Fruit fly (Drosophila melanogaster) whole organism, embryonic: ENCODE measurements around the gene pigs.

Source experiments
- CG11398 ChIP-seq: fragments of 200-800 bp; sonication (Bioruptor generic); optimal IDR thresholded peaks from 2 replicates; lab custom pipeline; 2016; ENCODE audit warnings: missing biosample characterization, missing genetic modification characterization
- CG11504 ChIP-seq: fragments of 200-800 bp; sonication (Bioruptor generic); optimal IDR thresholded peaks from 3 replicates; lab custom pipeline; 2019; ENCODE audit warnings: missing biosample characterization, mild to moderate bottlenecking, missing genetic modification characterization, moderate library complexity
- CG13123 ChIP-seq: fragments of 200-800 bp; sonication (Bioruptor generic); optimal IDR thresholded peaks from 2 replicates; lab custom pipeline; 2016; ENCODE audit warnings: missing biosample characterization, missing genetic modification characterization
- CG14014 ChIP-seq: fragments of 200-800 bp; sonication (Bioruptor generic); IDR thresholded peaks from 2 replicates; pipeline ENCODE4 v1.3.6; 2022; ENCODE audit warnings: missing biosample characterization, missing genetic modification characterization
- CG16815 ChIP-seq: fragments of 200-800 bp; sonication (Bioruptor generic); optimal IDR thresholded peaks from 3 replicates; lab custom pipeline; 2017; ENCODE audit warnings: missing biosample characterization, mild to moderate bottlenecking, missing genetic modification characterization
- CG17328 ChIP-seq: fragments of 200-800 bp; sonication (Bioruptor generic); IDR thresholded peaks from 2 replicates; pipeline ENCODE4 v1.3.6; 2022; ENCODE audit warnings: missing biosample characterization, missing genetic modification characterization
- CG17361 ChIP-seq: fragments of 200-800 bp; sonication (Bioruptor generic); IDR thresholded peaks from 3 replicates; pipeline ENCODE4 v1.3.6; 2022; ENCODE audit warnings: missing biosample characterization, missing genetic modification characterization
- CG17612 ChIP-seq: fragments of 200-800 bp; sonication (Bioruptor generic); IDR thresholded peaks from 2 replicates; pipeline ENCODE4 v1.3.6; 2022; ENCODE audit warnings: missing biosample characterization, missing genetic modification characterization
- CG17802 ChIP-seq: fragments of 200-800 bp; sonication (Bioruptor generic); optimal IDR thresholded peaks from 2 replicates; lab custom pipeline; 2018; ENCODE audit warnings: missing biosample characterization, mild to moderate bottlenecking, missing genetic modification characterization, moderate library complexity
- CG18011 ChIP-seq: fragments of 200-800 bp; sonication (Bioruptor generic); optimal IDR thresholded peaks from 2 replicates; lab custom pipeline; 2017; ENCODE audit warnings: missing biosample characterization, missing genetic modification characterization, mild to moderate bottlenecking, moderate library complexity, missing genotype
- CG18764 ChIP-seq: fragments of 200-800 bp; sonication (Bioruptor generic); optimal IDR thresholded peaks from 3 replicates; lab custom pipeline; 2016; ENCODE audit warnings: missing biosample characterization, missing genetic modification characterization
- CG2199 ChIP-seq: fragments of 200-800 bp; sonication (Bioruptor generic); IDR thresholded peaks from 3 replicates; pipeline ENCODE4 v1.3.6; 2022; ENCODE audit warnings: missing biosample characterization, missing genetic modification characterization
- CG2875 ChIP-seq: fragments of 200-800 bp; sonication (Bioruptor generic); optimal IDR thresholded peaks from 2 replicates; lab custom pipeline; 2017; ENCODE audit warnings: missing biosample characterization, mild to moderate bottlenecking, missing genetic modification characterization, missing genetic modification reagents
- CG3065 ChIP-seq: fragments of 200-800 bp; sonication (Bioruptor generic); optimal IDR thresholded peaks from 2 replicates; lab custom pipeline; 2016; ENCODE audit warnings: missing biosample characterization, missing genetic modification characterization
- CG31224 ChIP-seq: fragments of 200-800 bp; sonication (Bioruptor generic); IDR thresholded peaks from 2 replicates; pipeline ENCODE4 v1.3.6; 2022; ENCODE audit warnings: missing biosample characterization, missing genetic modification characterization
- CG3281 ChIP-seq: fragments of 200-800 bp; sonication (Bioruptor generic); optimal IDR thresholded peaks from 3 replicates; lab custom pipeline; 2017; ENCODE audit warnings: missing biosample characterization, mild to moderate bottlenecking, missing genetic modification characterization
- CG33557 ChIP-seq: fragments of 200-800 bp; sonication (Bioruptor generic); optimal IDR thresholded peaks from 2 replicates; lab custom pipeline; 2019; ENCODE audit warnings: missing biosample characterization, mild to moderate bottlenecking, missing genetic modification characterization, moderate library complexity
- CG7271 ChIP-seq: fragments of 200-800 bp; sonication (Bioruptor generic); optimal IDR thresholded peaks from 2 replicates; lab custom pipeline; 2018; ENCODE audit warnings: missing biosample characterization, mild to moderate bottlenecking, missing genetic modification characterization, moderate library complexity
- CG9817 ChIP-seq: fragments of 200-800 bp; sonication (Bioruptor generic); optimal IDR thresholded peaks from 2 replicates; lab custom pipeline; 2018; ENCODE audit warnings: missing biosample characterization, mild to moderate bottlenecking, missing genetic modification characterization, moderate library complexity
- CG9932 ChIP-seq: fragments of 200-800 bp; sonication (Bioruptor generic); IDR thresholded peaks from 2 replicates; pipeline ENCODE4 v1.3.6; 2022; ENCODE audit warnings: missing biosample characterization, missing genetic modification characterization
- Dad ChIP-seq: fragments of 200-800 bp; sonication (Bioruptor generic); optimal IDR thresholded peaks from 3 replicates; lab custom pipeline; 2016; ENCODE audit warnings: missing biosample characterization, missing genetic modification characterization
- Dbx ChIP-seq: fragments of 200-800 bp; sonication (Bioruptor generic); IDR thresholded peaks from 3 replicates; pipeline ENCODE4 v1.3.6; 2022; ENCODE audit warnings: missing biosample characterization, missing genetic modification characterization
- Deaf1 ChIP-seq: fragments of 200-800 bp; optimal IDR thresholded peaks from 3 replicates; lab custom pipeline; 2019; ENCODE audit warnings: missing biosample characterization, mild to moderate bottlenecking, missing genetic modification characterization, moderate library complexity
- Ets97D ChIP-seq: fragments of 200-800 bp; sonication (Bioruptor generic); optimal IDR thresholded peaks from 3 replicates; lab custom pipeline; 2016; ENCODE audit warnings: missing biosample characterization, missing genetic modification characterization
- H15 ChIP-seq: fragments of 200-800 bp; sonication (Bioruptor generic); IDR thresholded peaks from 3 replicates; pipeline ENCODE4 v1.3.6; 2022; ENCODE audit warnings: missing biosample characterization, missing genetic modification characterization
- HLH4C ChIP-seq: fragments of 200-800 bp; sonication (Bioruptor generic); IDR thresholded peaks from 3 replicates; pipeline ENCODE4 v1.3.6; 2022; ENCODE audit warnings: missing biosample characterization, missing genetic modification characterization; ENCODE audit not compliant: partially characterized antibody
- HLHmδ ChIP-seq: fragments of 200-800 bp; sonication (Bioruptor generic); optimal IDR thresholded peaks from 2 replicates; lab custom pipeline; 2018; ENCODE audit warnings: missing biosample characterization, mild to moderate bottlenecking, missing genetic modification characterization, moderate library complexity
- Oaz ChIP-seq: fragments of 200-800 bp; sonication (Bioruptor generic); IDR thresholded peaks from 2 replicates; pipeline ENCODE4 v1.3.6; 2022; ENCODE audit warnings: missing biosample characterization, missing genetic modification characterization
- Ravus ChIP-seq: fragments of 200-800 bp; sonication (Bioruptor generic); IDR thresholded peaks from 2 replicates; pipeline ENCODE4 v1.3.6; 2022; ENCODE audit warnings: missing biosample characterization, missing genetic modification characterization
- Vsx1 ChIP-seq: fragments of 200-800 bp; sonication (Bioruptor generic); optimal IDR thresholded peaks from 2 replicates; lab custom pipeline; 2017; ENCODE audit warnings: missing biosample characterization, mild to moderate bottlenecking, missing genetic modification characterization, missing genetic modification reagents
- ase ChIP-seq: fragments of 200-800 bp; sonication (Bioruptor generic); IDR thresholded peaks from 3 replicates; pipeline ENCODE4 v1.3.6; 2022; ENCODE audit warnings: missing biosample characterization, missing genetic modification characterization
- cato ChIP-seq: fragments of 200-800 bp; sonication (Bioruptor generic); optimal IDR thresholded peaks from 2 replicates; lab custom pipeline; 2016; ENCODE audit warnings: missing biosample characterization, missing genetic modification characterization, borderline replicate concordance
- caup ChIP-seq: fragments of 200-800 bp; sonication (Bioruptor generic); optimal IDR thresholded peaks from 3 replicates; lab custom pipeline; 2017; ENCODE audit warnings: missing biosample characterization, mild to moderate bottlenecking, missing genetic modification characterization, moderate library complexity; ENCODE audit not compliant: severe bottlenecking
- chm ChIP-seq: fragments of 200-800 bp; sonication (Bioruptor generic); IDR thresholded peaks from 2 replicates; pipeline ENCODE4 v1.3.6; 2022; ENCODE audit warnings: missing biosample characterization, missing genetic modification characterization
- chn ChIP-seq: fragments of 200-800 bp; sonication (Bioruptor generic); optimal IDR thresholded peaks from 2 replicates; lab custom pipeline; 2016; ENCODE audit warnings: missing biosample characterization, missing genetic modification characterization
- crc ChIP-seq: fragments of 200-800 bp; sonication (Bioruptor generic); optimal IDR thresholded peaks from 2 replicates; lab custom pipeline; 2016; ENCODE audit warnings: missing biosample characterization, missing genetic modification characterization
- croc ChIP-seq: fragments of 200-800 bp; sonication (Bioruptor generic); conservative IDR thresholded peaks from 3 replicates; pipeline ENCODE4 v1.3.6; 2022; ENCODE audit warnings: missing biosample characterization, missing genetic modification characterization
- da ChIP-seq: fragments of 200-800 bp; sonication (Bioruptor generic); optimal IDR thresholded peaks from 2 replicates; lab custom pipeline; 2016; ENCODE audit warnings: missing biosample characterization, missing genetic modification characterization
- disco-r ChIP-seq: fragments of 200-800 bp; sonication (Bioruptor generic); optimal IDR thresholded peaks from 2 replicates; lab custom pipeline; 2016; ENCODE audit warnings: missing biosample characterization, missing genetic modification characterization
- dpn ChIP-seq, 2 experiments: fragments of 200-800 bp; sonication (Bioruptor generic); optimal IDR thresholded peaks; 3 replicates each; lab custom pipeline; 2016; ENCODE audit warnings: missing biosample characterization in 2 of 2, missing genetic modification characterization in 2 of 2
- eyg ChIP-seq: fragments of 200-800 bp; sonication (Bioruptor generic); optimal IDR thresholded peaks from 3 replicates; lab custom pipeline; 2016; ENCODE audit warnings: missing biosample characterization, missing genetic modification characterization
- fru ChIP-seq: fragments of >200 bp; optimal IDR thresholded peaks from 2 replicates; lab custom pipeline; 2017
- gsb ChIP-seq: fragments of 200-800 bp; sonication (Bioruptor generic); IDR thresholded peaks from 2 replicates; pipeline ENCODE4 v1.3.6; 2022; ENCODE audit warnings: missing biosample characterization, missing genetic modification characterization
- gsb-n ChIP-seq: fragments of 200-800 bp; sonication (Bioruptor generic); optimal IDR thresholded peaks from 3 replicates; lab custom pipeline; 2018; ENCODE audit warnings: missing biosample characterization, mild to moderate bottlenecking, missing genetic modification characterization
- gt ChIP-seq: fragments of 200-800 bp; sonication (Bioruptor generic); IDR thresholded peaks from 2 replicates; pipeline ENCODE4 v1.3.6; 2022; ENCODE audit warnings: missing biosample characterization, missing genetic modification characterization
- mirr ChIP-seq: fragments of 200-800 bp; sonication (Bioruptor generic); optimal IDR thresholded peaks from 3 replicates; lab custom pipeline; 2018; ENCODE audit warnings: missing biosample characterization, mild to moderate bottlenecking, missing genetic modification characterization
- ranshi ChIP-seq: fragments of 200-800 bp; sonication (Bioruptor generic); IDR thresholded peaks from 2 replicates; pipeline ENCODE4 v1.3.6; 2022; ENCODE audit warnings: missing biosample characterization, missing genetic modification characterization
- schlank ChIP-seq: fragments of 200-800 bp; sonication (Bioruptor generic); optimal IDR thresholded peaks from 2 replicates; lab custom pipeline; 2018; ENCODE audit warnings: missing biosample characterization, mild to moderate bottlenecking, missing genetic modification characterization
- sens-2 ChIP-seq: fragments of 200-800 bp; sonication (Bioruptor generic); IDR thresholded peaks from 2 replicates; pipeline ENCODE4 v1.3.6; 2022; ENCODE audit warnings: missing biosample characterization, missing genetic modification characterization
- seq ChIP-seq: fragments of 200-800 bp; sonication (Bioruptor generic); IDR thresholded peaks from 2 replicates; pipeline ENCODE4 v1.3.6; 2022; ENCODE audit warnings: missing biosample characterization, missing genetic modification characterization
- tap ChIP-seq: fragments of 200-800 bp; optimal IDR thresholded peaks from 3 replicates; lab custom pipeline; 2019; ENCODE audit warnings: missing biosample characterization, mild to moderate bottlenecking, missing genetic modification characterization, moderate library complexity

Gene pigs

DNA sequence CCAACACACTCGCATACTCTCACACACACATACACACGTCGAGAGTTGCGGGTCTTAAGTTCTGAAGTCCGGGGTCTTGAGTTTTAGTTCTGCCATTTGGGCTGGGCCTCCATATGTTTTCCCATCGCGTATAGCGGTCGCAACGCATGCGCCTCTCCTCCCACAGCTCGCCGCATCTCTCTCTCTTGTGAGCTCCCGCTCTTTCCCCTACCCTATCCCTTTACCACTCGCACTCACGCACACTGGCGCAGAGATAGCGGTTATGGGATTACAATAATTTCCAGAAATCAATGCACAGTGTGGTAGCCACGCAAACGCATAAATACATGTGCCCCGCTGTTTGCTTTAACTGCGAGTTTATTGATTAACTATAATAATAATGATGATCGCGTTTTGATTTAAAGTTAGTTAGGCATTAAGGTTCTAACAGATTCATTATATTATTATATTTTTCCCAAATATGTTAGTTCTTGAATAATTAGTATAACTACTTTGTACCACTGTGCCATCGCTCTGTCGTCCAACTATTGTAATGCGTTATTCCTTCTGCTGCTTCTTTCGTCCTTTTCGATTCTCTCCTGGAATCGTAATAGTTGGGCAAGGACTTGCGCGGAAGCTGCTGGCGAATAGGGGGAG is 1.9 kb downstream of the pigs start (continued):
- TF ChIP-seq mirr (GFP tag; lab: Kevin White, UChicago) = peak; percentile 55
- TF ChIP-seq HLH4C (GFP tag; lab: Robert Waterston, UW) = no peak
- TF ChIP-seq CG11504 = peak; percentile 94
- peak; percentile 89 for TF ChIP-seq Dbx (GFP tag; lab: Robert Waterston, UW)
- peak; percentile 55 for TF ChIP-seq Ravus
- TF ChIP-seq Deaf1 (tag; lab: Kevin White, UChicago) = peak; percentile 69
- TF ChIP-seq disco-r = peak; percentile 54
- TF ChIP-seq croc (GFP tag; lab: Robert Waterston, UW) = peak; percentile 88
- TF ChIP-seq H15 (GFP tag; lab: Robert Waterston, UW) = peak; percentile 75; the same call in 2 of the 3 replicates
- peak; percentile 81 for TF ChIP-seq schlank
- peak; percentile 87 for TF ChIP-seq tap (tag; lab: Kevin White, UChicago)
- TF ChIP-seq cato (GFP tag; lab: Kevin White, UChicago) = peak; percentile 83
- TF ChIP-seq sens-2 (GFP tag; lab: Robert Waterston, UW) = peak; percentile 85
- peak; percentile 79 for TF ChIP-seq eyg (GFP tag; lab: Kevin White, UChicago)
- peak; percentile 53 for TF ChIP-seq CG7271 (tag; lab: Kevin White, UChicago)
- TF ChIP-seq CG14014 = peak; percentile 89
- peak; percentile 72 for TF ChIP-seq chm (GFP tag; lab: Robert Waterston, UW)
- peak; percentile 89 for TF ChIP-seq CG2875
- TF ChIP-seq Dad (GFP tag; lab: Kevin White, UChicago) = peak; percentile 84
- TF ChIP-seq CG11398 (GFP tag; lab: Kevin White, UChicago) = peak; percentile 44
- TF ChIP-seq CG9817 (tag; lab: Kevin White, UChicago) = peak; percentile 89
- peak; percentile 72 for TF ChIP-seq gsb (GFP tag; lab: Robert Waterston, UW)
- TF ChIP-seq dpn (GFP tag; optimal IDR thresholded peaks at IDR 0.05; lab: Kevin White, UChicago) = peak; percentile 86 to 89
- peak; percentile 91 for TF ChIP-seq seq (GFP tag; lab: Robert Waterston, UW)
- TF ChIP-seq CG9932 (GFP tag; lab: Robert Waterston, UW) = peak; percentile 83
- peak; percentile 78; the same call in 2 of the 3 replicates for TF ChIP-seq CG2199 (GFP tag; lab: Robert Waterston, UW)
- TF ChIP-seq Oaz (GFP tag; lab: Robert Waterston, UW) = peak; percentile 75
- TF ChIP-seq CG17802 = peak; percentile 69
- TF ChIP-seq CG16815 (GFP tag; lab: Kevin White, UChicago) = peak; percentile 88
- peak; percentile 87 for TF ChIP-seq gsb-n (tag; lab: Kevin White, UChicago)
- TF ChIP-seq da (GFP tag; lab: Kevin White, UChicago) = peak; percentile 22
- TF ChIP-seq ranshi = peak; percentile 88
- peak; percentile 62 for TF ChIP-seq CG17612 (GFP tag; lab: Robert Waterston, UW)
- TF ChIP-seq ase (GFP tag; lab: Robert Waterston, UW) = peak; percentile 82
- TF ChIP-seq CG18011 (GFP tag; lab: Kevin White, UChicago) = peak; percentile 73
- peak; percentile 85 for TF ChIP-seq CG18764 (GFP tag; lab: Kevin White, UChicago)
- TF ChIP-seq gt (GFP tag; lab: Robert Waterston, UW) = peak; percentile 65
- TF ChIP-seq crc (GFP tag; lab: Kevin White, UChicago) = peak; percentile 53
- TF ChIP-seq CG3065 (GFP tag; lab: Kevin White, UChicago) = peak; percentile 56
- TF ChIP-seq CG13123 (GFP tag; lab: Kevin White, UChicago) = peak; percentile 74
- TF ChIP-seq CG3281 (GFP tag; lab: Kevin White, UChicago) = peak; percentile 93
- peak; percentile 91 for TF ChIP-seq caup (GFP tag; lab: Kevin White, UChicago)
- no peak for TF ChIP-seq HLHmδ
- peak; percentile 80 for TF ChIP-seq CG33557 (GFP tag; lab: Kevin White, UChicago)
- peak; percentile 79 for TF ChIP-seq Vsx1 (GFP tag; lab: Kevin White, UChicago)
- peak; percentile 84 for TF ChIP-seq CG17328 (GFP tag; lab: Robert Waterston, UW)
- TF ChIP-seq CG17361 = peak; percentile 94
- TF ChIP-seq chn (GFP tag; lab: Kevin White, UChicago) = peak; percentile 83
- peak; percentile 44 for TF ChIP-seq CG31224 (GFP tag; lab: Robert Waterston, UW)
- peak; percentile 48 for TF ChIP-seq Ets97D (GFP tag; lab: Kevin White, UChicago)
- no peak for TF ChIP-seq fru
